Fruit fly (Drosophila melanogaster) Kc167 (cell line): ENCODE data around the gene Zdhhc8.

ENCODE experiments used
- Myc ChIP-seq: fragments of >200 bp; optimal IDR thresholded peaks from 2 replicates; lab custom pipeline; 2017; ENCODE audit warnings: missing external identifiers
- h ChIP-seq: fragments of >200 bp; optimal IDR thresholded peaks from 3 replicates; lab custom pipeline; 2018; ENCODE audit warnings: missing external identifiers
- insv ChIP-seq: fragments of >200 bp; optimal IDR thresholded peaks from 3 replicates; lab custom pipeline; 2018; ENCODE audit warnings: missing external identifiers
- psq ChIP-seq: fragments of >200 bp; optimal IDR thresholded peaks from 2 replicates; lab custom pipeline; 2017; ENCODE audit warnings: missing external identifiers
- ttk ChIP-seq: sonication (Bioruptor generic); optimal IDR thresholded peaks from 2 replicates; lab custom pipeline; 2017; ENCODE audit warnings: missing external identifiers

DNA sequence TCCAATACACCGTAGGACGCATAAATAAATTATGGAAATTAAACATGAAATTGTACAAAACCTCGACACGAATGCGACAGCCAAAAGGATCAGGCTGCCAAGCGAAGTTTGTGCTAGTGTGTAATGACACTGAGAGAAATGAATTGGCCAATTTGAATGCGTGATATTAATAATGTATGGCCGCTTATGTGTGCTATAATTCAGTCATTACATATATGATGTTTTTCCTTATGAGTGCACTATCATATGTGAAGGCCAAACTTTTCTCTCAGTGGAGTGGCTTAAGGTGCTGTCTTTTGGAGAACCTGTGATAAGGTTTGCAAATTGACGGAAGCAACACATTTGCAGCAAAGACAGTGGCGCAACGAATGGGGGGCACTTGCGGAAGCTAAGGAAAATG is 43.8 kb upstream of the Zdhhc8 start:
- TF ChIP-seq insv (lab: Kevin White, UChicago) (no peak), h (lab: Kevin White, UChicago) (no peak), ttk (no peak), Myc (lab: Kevin White, UChicago) (no peak), psq (no peak)
